Fruit fly (Drosophila melanogaster) whole organism, prepupa: Measurements from ENCODE around the gene CG6938.

Experiments used
- Blimp-1 ChIP-seq: fragments of 200-800 bp; sonication (Bioruptor generic); optimal IDR thresholded peaks from 3 replicates; lab custom pipeline; 2017; ENCODE audit warnings: missing biosample characterization, missing genetic modification characterization, mild to moderate bottlenecking, moderate library complexity, missing genetic modification reagents
- CG10631 ChIP-seq: fragments of 200-800 bp; sonication (Bioruptor generic); optimal IDR thresholded peaks from 2 replicates; lab custom pipeline; 2016; ENCODE audit warnings: missing biosample characterization, missing genetic modification characterization
- CG11294 ChIP-seq: fragments of 200-800 bp; sonication (Bioruptor generic); IDR thresholded peaks from 2 replicates; pipeline ENCODE4 v1.3.6; 2022; ENCODE audit warnings: missing biosample characterization, missing genetic modification characterization
- CG11902 ChIP-seq: fragments of 200-800 bp; sonication (Bioruptor generic); optimal IDR thresholded peaks from 3 replicates; lab custom pipeline; 2016; ENCODE audit warnings: missing biosample characterization, missing genetic modification characterization
- CG15336 ChIP-seq: fragments of 200-800 bp; sonication (Bioruptor generic); IDR thresholded peaks from 2 replicates; pipeline ENCODE4 v1.3.6; 2022; ENCODE audit warnings: missing biosample characterization, missing genetic modification characterization
- CG16779 ChIP-seq: fragments of 200-800 bp; sonication (Bioruptor generic); optimal IDR thresholded peaks from 3 replicates; lab custom pipeline; 2017; ENCODE audit warnings: missing biosample characterization, mild to moderate bottlenecking, missing genetic modification characterization
- CG3032 ChIP-seq: fragments of 200-800 bp; optimal IDR thresholded peaks from 2 replicates; lab custom pipeline; 2019; ENCODE audit warnings: missing biosample characterization, mild to moderate bottlenecking, missing genetic modification characterization, moderate library complexity
- CG31627 ChIP-seq: fragments of 200-800 bp; sonication (Bioruptor generic); optimal IDR thresholded peaks from 3 replicates; lab custom pipeline; 2016; ENCODE audit warnings: missing biosample characterization, missing genetic modification characterization
- CG34406 ChIP-seq: fragments of 200-800 bp; sonication (Bioruptor generic); optimal IDR thresholded peaks from 3 replicates; lab custom pipeline; 2016; ENCODE audit warnings: missing biosample characterization, missing genetic modification characterization
- CG4318 ChIP-seq: fragments of 200-800 bp; sonication (Bioruptor generic); optimal IDR thresholded peaks from 3 replicates; lab custom pipeline; 2017; ENCODE audit warnings: missing biosample characterization, mild to moderate bottlenecking, missing genetic modification characterization
- CG6163 ChIP-seq: fragments of 200-800 bp; sonication (Bioruptor generic); IDR thresholded peaks from 3 replicates; pipeline ENCODE4 v1.3.6; 2022; ENCODE audit warnings: missing biosample characterization, missing genetic modification characterization
- CG6276 ChIP-seq: fragments of 200-800 bp; sonication (Bioruptor generic); optimal IDR thresholded peaks from 2 replicates; lab custom pipeline; 2017; ENCODE audit warnings: missing biosample characterization, mild to moderate bottlenecking, missing genetic modification characterization
- CG6792 ChIP-seq: fragments of 200-800 bp; sonication (Bioruptor generic); optimal IDR thresholded peaks from 3 replicates; lab custom pipeline; 2016; ENCODE audit warnings: missing biosample characterization, missing genetic modification characterization
- CG6808 ChIP-seq: fragments of 200-800 bp; sonication (Bioruptor generic); optimal IDR thresholded peaks from 3 replicates; lab custom pipeline; 2017; ENCODE audit warnings: missing biosample characterization, missing genetic modification characterization, mild to moderate bottlenecking, moderate library complexity, missing genetic modification reagents
- CG6854 ChIP-seq: fragments of 200-800 bp; sonication (Bioruptor generic); optimal IDR thresholded peaks from 2 replicates; lab custom pipeline; 2017; ENCODE audit warnings: missing biosample characterization, mild to moderate bottlenecking, missing genetic modification characterization
- CG7368 ChIP-seq: fragments of 200-800 bp; sonication (Bioruptor generic); optimal IDR thresholded peaks from 3 replicates; lab custom pipeline; 2016; ENCODE audit warnings: missing biosample characterization, missing genetic modification characterization
- CG8319 ChIP-seq: fragments of 200-800 bp; sonication (Bioruptor generic); optimal IDR thresholded peaks from 3 replicates; lab custom pipeline; 2016; ENCODE audit warnings: missing biosample characterization, missing genetic modification characterization
- CG8632 ChIP-seq: fragments of 200-800 bp; sonication (Bioruptor generic); optimal IDR thresholded peaks from 3 replicates; lab custom pipeline; 2016; ENCODE audit warnings: missing biosample characterization, missing genetic modification characterization
- CG9139 ChIP-seq: fragments of 200-800 bp; sonication (Bioruptor generic); optimal IDR thresholded peaks from 3 replicates; lab custom pipeline; 2017; ENCODE audit warnings: missing biosample characterization, mild to moderate bottlenecking, missing genetic modification characterization
- Eip75B ChIP-seq: fragments of 200-800 bp; sonication (Bioruptor generic); optimal IDR thresholded peaks from 3 replicates; lab custom pipeline; 2016; ENCODE audit warnings: missing biosample characterization, missing genetic modification characterization
- Eip78C ChIP-seq: fragments of 200-800 bp; sonication (Bioruptor generic); peaks from one replicate; lab custom pipeline; 2016; ENCODE audit warnings: missing biosample characterization, missing genetic modification characterization
- Eip93F ChIP-seq: fragments of 200-800 bp; sonication (Bioruptor generic); optimal IDR thresholded peaks from 2 replicates; lab custom pipeline; 2016; ENCODE audit warnings: missing biosample characterization, mild to moderate bottlenecking, missing genetic modification characterization
- Ets21C ChIP-seq: fragments of 200-800 bp; sonication (Bioruptor generic); optimal IDR thresholded peaks from 3 replicates; lab custom pipeline; 2016; ENCODE audit warnings: missing biosample characterization, missing genetic modification characterization
- Ets96B ChIP-seq: fragments of 200-800 bp; optimal IDR thresholded peaks from 2 replicates; lab custom pipeline; 2019; ENCODE audit warnings: missing biosample characterization, mild to moderate bottlenecking, missing genetic modification characterization, moderate library complexity
- Hr38 ChIP-seq: sonication (Bioruptor generic); optimal IDR thresholded peaks from 2 replicates; lab custom pipeline; 2016; ENCODE audit warnings: missing biosample characterization, missing genetic modification characterization
- Hr39 ChIP-seq: fragments of 200-800 bp; sonication (Bioruptor generic); optimal IDR thresholded peaks from 2 replicates; lab custom pipeline; 2016; ENCODE audit warnings: missing biosample characterization, missing genetic modification characterization
- Hr4 ChIP-seq: fragments of 200-800 bp; sonication (Bioruptor generic); optimal IDR thresholded peaks from 3 replicates; lab custom pipeline; 2016; ENCODE audit warnings: missing biosample characterization, missing genetic modification characterization
- Lpt ChIP-seq: fragments of 200-800 bp; sonication (Bioruptor generic); optimal IDR thresholded peaks from 3 replicates; lab custom pipeline; 2016; ENCODE audit warnings: missing biosample characterization, missing genetic modification characterization
- Met ChIP-seq: fragments of 200-800 bp; sonication (Bioruptor generic); optimal IDR thresholded peaks from 3 replicates; lab custom pipeline; 2016; ENCODE audit warnings: missing biosample characterization, missing genetic modification characterization
- Smox ChIP-seq: fragments of 200-800 bp; sonication (Bioruptor generic); optimal IDR thresholded peaks from 3 replicates; lab custom pipeline; 2016; ENCODE audit warnings: missing biosample characterization, missing genetic modification characterization
- Sox102F ChIP-seq: fragments of 200-800 bp; sonication (Bioruptor generic); optimal IDR thresholded peaks from 2 replicates; lab custom pipeline; 2016; ENCODE audit warnings: missing biosample characterization, mild to moderate bottlenecking, missing genetic modification characterization
- Sox14 ChIP-seq: fragments of 200-800 bp; sonication (Bioruptor generic); optimal IDR thresholded peaks from 3 replicates; lab custom pipeline; 2016; ENCODE audit warnings: missing biosample characterization, missing genetic modification characterization
- Sox15 ChIP-seq: fragments of 200-800 bp; sonication (Bioruptor generic); optimal IDR thresholded peaks from 3 replicates; lab custom pipeline; 2016; ENCODE audit warnings: missing biosample characterization, missing genetic modification characterization
- cyc ChIP-seq: fragments of 200-800 bp; sonication (Bioruptor generic); optimal IDR thresholded peaks from 3 replicates; lab custom pipeline; 2016; ENCODE audit warnings: missing biosample characterization, missing genetic modification characterization
- dac ChIP-seq: fragments of 200-800 bp; sonication (Bioruptor generic); optimal IDR thresholded peaks from 2 replicates; lab custom pipeline; 2017; ENCODE audit warnings: missing biosample characterization, mild to moderate bottlenecking, missing genetic modification characterization
- eg ChIP-seq: fragments of 200-800 bp; sonication (Bioruptor generic); IDR thresholded peaks from 3 replicates; pipeline ENCODE4 v1.3.6; 2022; ENCODE audit warnings: missing biosample characterization, missing genetic modification characterization
- esn ChIP-seq: fragments of 200-800 bp; sonication (Bioruptor generic); optimal IDR thresholded peaks from 2 replicates; lab custom pipeline; 2016; ENCODE audit warnings: missing biosample characterization, mild to moderate bottlenecking, missing genetic modification characterization, moderate library complexity
- fd59A ChIP-seq: fragments of 200-800 bp; sonication (Bioruptor generic); optimal IDR thresholded peaks from 2 replicates; lab custom pipeline; 2017; ENCODE audit warnings: missing biosample characterization, mild to moderate bottlenecking, missing genetic modification characterization, missing genetic modification reagents
- fkh ChIP-seq: fragments of 200-800 bp; sonication (Bioruptor generic); optimal IDR thresholded peaks from 3 replicates; lab custom pipeline; 2017; ENCODE audit warnings: missing biosample characterization, mild to moderate bottlenecking, missing genetic modification characterization, moderate library complexity
- lz ChIP-seq: fragments of 200-800 bp; sonication (Bioruptor generic); optimal IDR thresholded peaks from 3 replicates; lab custom pipeline; 2016; ENCODE audit warnings: missing biosample characterization, missing genetic modification characterization
- net ChIP-seq: fragments of 200-800 bp; sonication (Bioruptor generic); optimal IDR thresholded peaks from 3 replicates; lab custom pipeline; 2016; ENCODE audit warnings: missing biosample characterization, missing genetic modification characterization
- pdm3 ChIP-seq: fragments of 200-800 bp; sonication (Bioruptor generic); optimal IDR thresholded peaks from 3 replicates; lab custom pipeline; 2016; ENCODE audit warnings: missing biosample characterization, missing genetic modification characterization
- salr ChIP-seq, 2 experiments: fragments of 200-800 bp; sonication (Bioruptor generic); optimal IDR thresholded peaks; 3 replicates each; lab custom pipeline; 2016 to 2018; ENCODE audit warnings: missing biosample characterization in 2 of 2, missing genetic modification characterization in 2 of 2, mild to moderate bottlenecking in 1 of 2
- ss ChIP-seq, 2 experiments: fragments of 200-800 bp; sonication (Bioruptor generic); optimal IDR thresholded peaks; 2 replicates in 1 of 2; 3 replicates in 1 of 2; lab custom pipeline; 2017 to 2018; ENCODE audit warnings: mild to moderate bottlenecking in 2 of 2, missing biosample characterization in 2 of 2, missing genetic modification characterization in 2 of 2, moderate library complexity in 1 of 2
- svp ChIP-seq: fragments of 200-800 bp; sonication (Bioruptor generic); peaks from one replicate; lab custom pipeline; 2016; ENCODE audit warnings: missing biosample characterization, missing genetic modification characterization
- topi ChIP-seq: fragments of 200-800 bp; sonication (Bioruptor generic); optimal IDR thresholded peaks from 3 replicates; lab custom pipeline; 2016; ENCODE audit warnings: missing biosample characterization, missing genetic modification characterization
- vri ChIP-seq: fragments of 200-800 bp; sonication (Bioruptor generic); optimal IDR thresholded peaks from 3 replicates; lab custom pipeline; 2016; ENCODE audit warnings: missing biosample characterization, mild to moderate bottlenecking, missing genetic modification characterization

Gene CG6938

dm6 chr3L:12016186-12016585, 31.5 kb downstream of the CG6938 start (continued):
- TF ChIP-seq Ets96B (tag; lab: Kevin White, UChicago) (peak; percentile 24), Hr4 (no peak), Sox15 (GFP tag; lab: Kevin White, UChicago) (peak; percentile 44), CG11902 (GFP tag; lab: Kevin White, UChicago) (peak; percentile 49), esn (GFP tag; lab: Kevin White, UChicago) (peak; percentile 68), Ets21C (GFP tag; lab: Kevin White, UChicago) (no peak), Eip78C (GFP tag; lab: Kevin White, UChicago) (peak; percentile 87), salr (GFP tag; optimal IDR thresholded peaks at IDR 0.05; lab: Kevin White, UChicago) (no peak), CG6276 (peak; percentile 49), Smox (GFP tag; lab: Kevin White, UChicago) (peak; percentile 23), Hr39 (GFP tag; lab: Kevin White, UChicago) (peak; percentile 39), fkh (GFP tag; lab: Kevin White, UChicago) (no peak), vri (GFP tag; lab: Kevin White, UChicago) (peak; percentile 56), CG8319 (GFP tag; lab: Kevin White, UChicago) (peak; percentile 10), topi (GFP tag; lab: Kevin White, UChicago) (peak; percentile 42), CG6163 (peak; percentile 80), CG11294 (GFP tag; lab: Robert Waterston, UW) (peak; percentile 56), dac (GFP tag; lab: Kevin White, UChicago) (no peak), CG16779 (tag; lab: Kevin White, UChicago) (no peak), CG34406 (GFP tag; lab: Kevin White, UChicago) (peak; percentile 68), CG7368 (GFP tag; lab: Kevin White, UChicago) (peak; percentile 45), Sox14 (GFP tag; lab: Kevin White, UChicago) (peak; percentile 4), svp (peak; percentile 78), CG6808 (no peak)

DNA sequence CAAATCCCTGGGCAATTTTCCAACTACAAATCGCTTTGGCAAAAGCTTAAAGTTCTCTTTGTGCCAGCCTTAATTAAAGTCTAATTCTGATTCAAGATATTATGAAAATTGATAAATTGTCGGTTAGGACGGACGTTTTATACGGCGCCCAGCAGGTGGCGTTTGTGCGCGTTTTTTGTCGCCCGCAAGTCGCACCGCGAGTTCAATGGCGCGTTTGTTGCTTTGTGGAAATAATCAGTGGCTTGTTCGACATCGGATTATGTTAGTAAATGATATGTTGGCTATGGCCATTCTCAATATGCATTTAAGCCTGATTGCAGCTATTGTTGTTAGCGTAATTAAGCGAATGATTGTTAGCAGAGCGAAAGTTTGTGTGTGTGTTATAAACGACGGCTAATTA, 37.2 kb downstream of the CG6938 start:
- TF ChIP-seq cyc (GFP tag; lab: Kevin White, UChicago) (no peak), CG3032 (tag; lab: Kevin White, UChicago) (no peak), Sox102F (no peak), CG9139 (GFP tag; lab: Kevin White, UChicago) (no peak), CG34406 (GFP tag; lab: Kevin White, UChicago) (no peak), Hr38 (GFP tag; lab: Kevin White, UChicago) (no peak), Sox14 (GFP tag; lab: Kevin White, UChicago) (no peak), CG31627 (GFP tag; lab: Kevin White, UChicago) (no peak), CG7368 (GFP tag; lab: Kevin White, UChicago) (no peak), ss (GFP tag; optimal IDR thresholded peaks at IDR 0.05; lab: Kevin White, UChicago) (no peak), CG6792 (GFP tag; lab: Kevin White, UChicago) (no peak), fd59A (GFP tag; lab: Kevin White, UChicago) (no peak), Met (GFP tag; lab: Kevin White, UChicago) (no peak)

DNA sequence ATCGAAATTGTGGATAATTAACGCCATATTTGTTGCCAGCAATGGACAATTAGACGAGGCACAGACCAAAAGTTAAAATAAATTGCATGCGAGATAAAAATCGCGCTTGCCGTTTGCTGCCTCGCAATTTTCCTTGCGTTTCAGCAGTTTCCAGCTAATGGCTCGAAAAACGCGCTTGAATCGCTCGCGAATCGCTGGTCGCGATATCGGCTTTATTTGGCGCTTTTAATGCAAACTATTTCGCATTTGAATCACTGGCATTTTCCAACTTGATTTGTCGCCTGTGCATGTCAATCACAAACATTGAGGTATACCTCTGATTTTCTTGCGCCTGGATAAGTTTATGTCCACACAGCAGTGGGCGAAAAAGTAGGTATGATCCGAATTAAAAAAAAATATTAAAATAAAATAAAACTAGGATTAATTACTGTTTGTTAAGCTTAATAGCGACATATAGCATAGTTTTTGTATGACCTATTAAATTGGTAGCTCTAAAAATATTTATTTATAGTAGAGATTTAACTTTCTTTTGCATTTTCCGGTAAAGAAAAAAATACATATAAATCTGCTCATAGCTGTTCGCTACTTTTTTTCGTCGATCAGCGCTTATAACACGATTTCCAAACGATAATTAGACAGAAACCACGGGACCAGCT, 38.6 kb downstream of the CG6938 start:
- TF ChIP-seq Eip75B (no peak), Blimp-1 (GFP tag; lab: Kevin White, UChicago) (no peak), Eip78C (GFP tag; lab: Kevin White, UChicago) (peak; percentile 59), salr (GFP tag; optimal IDR thresholded peaks at IDR 0.05; lab: Kevin White, UChicago) (no peak), CG8632 (GFP tag; lab: Kevin White, UChicago) (no peak), Eip93F (GFP tag; lab: Kevin White, UChicago) (no peak), CG10631 (GFP tag; lab: Kevin White, UChicago) (no peak), net (no peak), topi (GFP tag; lab: Kevin White, UChicago) (no peak), pdm3 (GFP tag; lab: Kevin White, UChicago) (peak; percentile 30), Sox102F (no peak), Ets96B (tag; lab: Kevin White, UChicago) (no peak), CG15336 (GFP tag; lab: Robert Waterston, UW) (peak; percentile 68), ss (GFP tag; optimal IDR thresholded peaks at IDR 0.05; lab: Kevin White, UChicago) (no peak), Lpt (no peak), esn (GFP tag; lab: Kevin White, UChicago) (peak; percentile 11), CG11294 (GFP tag; lab: Robert Waterston, UW) (no peak), eg (GFP tag; lab: Robert Waterston, UW) (0 out of 3 replicates have a peak, but pooled peaks have one; percentile 58), CG6854 (GFP tag; lab: Kevin White, UChicago) (no peak), CG8319 (GFP tag; lab: Kevin White, UChicago) (no peak), CG4318 (GFP tag; lab: Kevin White, UChicago) (peak; percentile 45), lz (GFP tag; lab: Kevin White, UChicago) (no peak), CG3032 (tag; lab: Kevin White, UChicago) (no peak), Hr4 (peak; percentile 45)
